Fruit fly (Drosophila melanogaster) whole organism, embryonic: ENCODE results near the gene p115.

ENCODE experiments used
- Adf1 ChIP-seq: fragments of 200-800 bp; sonication (Bioruptor generic); IDR thresholded peaks from 2 replicates; pipeline ENCODE4 v1.3.6; 2022; ENCODE audit warnings: missing biosample characterization, missing genetic modification characterization
- BEAF-32 ChIP-seq: fragments of 200-800 bp; sonication (Bioruptor generic); optimal IDR thresholded peaks from 3 replicates; lab custom pipeline; 2017; ENCODE audit warnings: missing biosample characterization, missing genetic modification characterization, mild to moderate bottlenecking, moderate library complexity, missing genetic modification reagents
- CG10321 ChIP-seq: fragments of 200-800 bp; sonication (Bioruptor generic); IDR thresholded peaks from 2 replicates; pipeline ENCODE4 v1.3.6; 2022; ENCODE audit warnings: missing biosample characterization, missing genetic modification characterization
- CG12219 ChIP-seq: fragments of 200-800 bp; sonication (Bioruptor generic); optimal IDR thresholded peaks from 3 replicates; lab custom pipeline; 2018; ENCODE audit warnings: missing biosample characterization, mild to moderate bottlenecking, missing genetic modification characterization
- CG12236 ChIP-seq: fragments of 200-800 bp; sonication (Bioruptor generic); optimal IDR thresholded peaks from 2 replicates; lab custom pipeline; 2016; ENCODE audit warnings: missing biosample characterization, missing genetic modification characterization
- CG12659 ChIP-seq: fragments of 200-800 bp; sonication (Bioruptor generic); optimal IDR thresholded peaks from 3 replicates; lab custom pipeline; 2017; ENCODE audit warnings: mild to moderate bottlenecking, missing biosample characterization, missing genetic modification reagents, missing genetic modification characterization
- CG14860 ChIP-seq: fragments of 200-800 bp; sonication (Bioruptor generic); IDR thresholded peaks from 3 replicates; pipeline ENCODE4 v1.3.6; 2022; ENCODE audit warnings: missing biosample characterization, missing genetic modification characterization; ENCODE audit not compliant: partially characterized antibody
- CG1602 ChIP-seq: fragments of 200-800 bp; sonication (Bioruptor generic); optimal IDR thresholded peaks from 3 replicates; lab custom pipeline; 2016; ENCODE audit warnings: missing biosample characterization, missing genetic modification characterization
- CG16863 ChIP-seq: fragments of 200-800 bp; sonication (Bioruptor generic); optimal IDR thresholded peaks from 3 replicates; lab custom pipeline; 2016; ENCODE audit warnings: missing biosample characterization, missing genetic modification characterization
- CG17186 ChIP-seq: fragments of 200-800 bp; sonication (Bioruptor generic); optimal IDR thresholded peaks from 3 replicates; lab custom pipeline; 2017; ENCODE audit warnings: missing biosample characterization, missing genetic modification reagents, missing genetic modification characterization
- CG3065 ChIP-seq: fragments of 200-800 bp; sonication (Bioruptor generic); optimal IDR thresholded peaks from 2 replicates; lab custom pipeline; 2016; ENCODE audit warnings: missing biosample characterization, missing genetic modification characterization
- CG31388 ChIP-seq: fragments of 200-800 bp; sonication (Bioruptor generic); optimal IDR thresholded peaks from 2 replicates; lab custom pipeline; 2016; ENCODE audit warnings: missing biosample characterization, missing genetic modification characterization
- CG6791 ChIP-seq: fragments of 200-800 bp; sonication (Bioruptor generic); IDR thresholded peaks from 3 replicates; pipeline ENCODE4 v1.3.6; 2022; ENCODE audit warnings: missing biosample characterization, missing genetic modification characterization; ENCODE audit not compliant: partially characterized antibody
- CG7372 ChIP-seq: fragments of 200-800 bp; sonication (Bioruptor generic); IDR thresholded peaks from 2 replicates; pipeline ENCODE4 v1.3.6; 2022; ENCODE audit warnings: missing biosample characterization, missing genetic modification characterization
- CG7963 ChIP-seq: fragments of 200-800 bp; sonication (Bioruptor generic); IDR thresholded peaks from 3 replicates; pipeline ENCODE4 v1.3.6; 2022; ENCODE audit warnings: missing biosample characterization, missing genetic modification characterization; ENCODE audit not compliant: partially characterized antibody
- CG8089 ChIP-seq: fragments of 200-800 bp; sonication (Bioruptor generic); optimal IDR thresholded peaks from 3 replicates; lab custom pipeline; 2016; ENCODE audit warnings: missing biosample characterization, missing genetic modification characterization
- CG9437 ChIP-seq: fragments of 200-800 bp; sonication (Bioruptor generic); optimal IDR thresholded peaks from 2 replicates; lab custom pipeline; 2018; ENCODE audit warnings: missing biosample characterization, mild to moderate bottlenecking, missing genetic modification characterization
- CHES-1-like ChIP-seq: fragments of 200-800 bp; sonication (Bioruptor generic); optimal IDR thresholded peaks from 2 replicates; lab custom pipeline; 2016; ENCODE audit warnings: missing biosample characterization, missing genetic modification characterization
- Camta ChIP-seq: fragments of 200-800 bp; sonication (Bioruptor generic); optimal IDR thresholded peaks from 2 replicates; lab custom pipeline; 2016; ENCODE audit warnings: missing biosample characterization, missing genetic modification characterization
- D ChIP-seq, 2 experiments: fragments of 200-800 bp in 1 of 2; fragments of >200 bp in 1 of 2; sonication (Bioruptor generic) in 1 of 2; optimal IDR thresholded peaks; 2 replicates in 1 of 2; 3 replicates in 1 of 2; lab custom pipeline; 2017; ENCODE audit warnings: mild to moderate bottlenecking in 1 of 2, missing biosample characterization in 1 of 2, missing genetic modification characterization in 1 of 2, missing genetic modification reagents in 1 of 2
- Dad ChIP-seq: fragments of 200-800 bp; sonication (Bioruptor generic); optimal IDR thresholded peaks from 3 replicates; lab custom pipeline; 2016; ENCODE audit warnings: missing biosample characterization, missing genetic modification characterization
- Dek ChIP-seq: fragments of 200-800 bp; sonication (Bioruptor generic); optimal IDR thresholded peaks from 3 replicates; lab custom pipeline; 2019; ENCODE audit warnings: missing biosample characterization, mild to moderate bottlenecking, missing genetic modification characterization, moderate library complexity
- Doc2 ChIP-seq: fragments of 200-800 bp; sonication (Bioruptor generic); IDR thresholded peaks from 2 replicates; pipeline ENCODE4 v1.3.6; 2022; ENCODE audit warnings: missing biosample characterization, missing genetic modification characterization
- Dref ChIP-seq: fragments of 200-800 bp; sonication (Bioruptor generic); IDR thresholded peaks from 2 replicates; pipeline ENCODE4 v1.3.6; 2022; ENCODE audit warnings: missing biosample characterization, missing genetic modification characterization
- ERR ChIP-seq: fragments of 200-800 bp; sonication (Bioruptor generic); optimal IDR thresholded peaks from 2 replicates; lab custom pipeline; 2016; ENCODE audit warnings: missing biosample characterization, missing genetic modification characterization
- HLH54F ChIP-seq: fragments of 200-800 bp; sonication (Bioruptor generic); optimal IDR thresholded peaks from 3 replicates; lab custom pipeline; 2016; ENCODE audit warnings: missing biosample characterization, missing genetic modification characterization
- Hand ChIP-seq: fragments of 200-800 bp; sonication (Bioruptor generic); optimal IDR thresholded peaks from 2 replicates; lab custom pipeline; 2017; ENCODE audit warnings: mild to moderate bottlenecking, missing biosample characterization, missing genetic modification reagents, missing genetic modification characterization
- Hey ChIP-seq: fragments of 200-800 bp; sonication (Bioruptor generic); optimal IDR thresholded peaks from 3 replicates; lab custom pipeline; 2018; ENCODE audit warnings: missing biosample characterization, mild to moderate bottlenecking, missing genetic modification characterization
- MBD-R2 ChIP-seq: fragments of 200-800 bp; sonication (Bioruptor generic); IDR thresholded peaks from 2 replicates; pipeline ENCODE4 v1.3.6; 2022; ENCODE audit warnings: missing biosample characterization, missing genetic modification characterization
- Nf-YA ChIP-seq: fragments of 200-800 bp; sonication (Bioruptor generic); IDR thresholded peaks from 2 replicates; pipeline ENCODE4 v1.3.6; 2022; ENCODE audit warnings: missing biosample characterization, missing genetic modification characterization
- Ptx1 ChIP-seq: fragments of 200-800 bp; sonication (Bioruptor generic); IDR thresholded peaks from 2 replicates; pipeline ENCODE4 v1.3.6; 2022; ENCODE audit warnings: missing biosample characterization, missing genetic modification characterization
- Scr ChIP-seq: fragments of 200-800 bp; sonication (Bioruptor generic); IDR thresholded peaks from 2 replicates; pipeline ENCODE4 v1.3.6; 2022; ENCODE audit warnings: missing biosample characterization, missing genetic modification characterization; ENCODE audit not compliant: partially characterized antibody
- Taf1 ChIP-seq: fragments of 200-800 bp; sonication (Bioruptor generic); IDR thresholded peaks from 2 replicates; pipeline ENCODE4 v1.3.6; 2022; ENCODE audit warnings: missing biosample characterization, missing genetic modification characterization
- Vsx1 ChIP-seq: fragments of 200-800 bp; sonication (Bioruptor generic); optimal IDR thresholded peaks from 2 replicates; lab custom pipeline; 2017; ENCODE audit warnings: missing biosample characterization, mild to moderate bottlenecking, missing genetic modification characterization, missing genetic modification reagents
- cg ChIP-seq: fragments of 200-800 bp; sonication (Bioruptor generic); optimal IDR thresholded peaks from 3 replicates; lab custom pipeline; 2019; ENCODE audit warnings: missing biosample characterization, mild to moderate bottlenecking, missing genetic modification characterization, moderate library complexity
- dpn ChIP-seq, 2 experiments: fragments of 200-800 bp; sonication (Bioruptor generic); optimal IDR thresholded peaks; 3 replicates each; lab custom pipeline; 2016; ENCODE audit warnings: missing biosample characterization in 2 of 2, missing genetic modification characterization in 2 of 2
- kay ChIP-seq: fragments of 200-800 bp; sonication (Bioruptor generic); optimal IDR thresholded peaks from 2 replicates; lab custom pipeline; 2016; ENCODE audit warnings: missing biosample characterization, missing genetic modification characterization
- pho ChIP-seq: fragments of 200-800 bp; sonication (Bioruptor generic); optimal IDR thresholded peaks from 2 replicates; lab custom pipeline; 2016; ENCODE audit warnings: missing biosample characterization, missing genetic modification characterization
- pros ChIP-seq: fragments of 200-800 bp; sonication (Bioruptor generic); optimal IDR thresholded peaks from 3 replicates; lab custom pipeline; 2019; ENCODE audit warnings: missing biosample characterization, mild to moderate bottlenecking, missing genetic modification characterization, moderate library complexity
- pum ChIP-seq: fragments of 200-800 bp; sonication (Bioruptor generic); optimal IDR thresholded peaks from 2 replicates; lab custom pipeline; 2016; ENCODE audit warnings: missing biosample characterization, missing genetic modification characterization
- pzg ChIP-seq: fragments of 200-800 bp; sonication (Bioruptor generic); optimal IDR thresholded peaks from 3 replicates; lab custom pipeline; 2018; ENCODE audit warnings: missing biosample characterization, mild to moderate bottlenecking, missing genetic modification characterization, moderate library complexity
- rib ChIP-seq: fragments of 200-800 bp; sonication (Bioruptor generic); IDR thresholded peaks from 2 replicates; pipeline ENCODE4 v1.3.6; 2022; ENCODE audit warnings: missing biosample characterization, missing genetic modification characterization
- schlank ChIP-seq: fragments of 200-800 bp; sonication (Bioruptor generic); optimal IDR thresholded peaks from 2 replicates; lab custom pipeline; 2018; ENCODE audit warnings: missing biosample characterization, mild to moderate bottlenecking, missing genetic modification characterization
- sens-2 ChIP-seq: fragments of 200-800 bp; sonication (Bioruptor generic); IDR thresholded peaks from 2 replicates; pipeline ENCODE4 v1.3.6; 2022; ENCODE audit warnings: missing biosample characterization, missing genetic modification characterization
- sisA ChIP-seq: fragments of 200-800 bp; sonication (Bioruptor generic); IDR thresholded peaks from 2 replicates; pipeline ENCODE4 v1.3.6; 2022; ENCODE audit warnings: missing biosample characterization, missing genetic modification characterization
- slbo ChIP-seq: fragments of 200-800 bp; sonication (Bioruptor generic); IDR thresholded peaks from 2 replicates; pipeline ENCODE4 v1.3.6; 2022; ENCODE audit warnings: missing biosample characterization, missing genetic modification characterization
- sqz ChIP-seq: fragments of 200-800 bp; sonication (Bioruptor generic); optimal IDR thresholded peaks from 3 replicates; lab custom pipeline; 2018; ENCODE audit warnings: missing biosample characterization, mild to moderate bottlenecking, missing genetic modification characterization
- tx ChIP-seq: fragments of 200-800 bp; sonication (Bioruptor generic); optimal IDR thresholded peaks from 2 replicates; lab custom pipeline; 2016; ENCODE audit warnings: missing biosample characterization, missing genetic modification characterization
- yki ChIP-seq: fragments of >200 bp; optimal IDR thresholded peaks from 3 replicates; lab custom pipeline; 2018

Gene p115

dm6 chrX:7933210-7933915, 39.5 kb downstream of the p115 start, which contains the start of the genes Dhdds and RpS14a (continued):
- TF ChIP-seq Scr (GFP tag; lab: Robert Waterston, UW) (peak; percentile 88), sens-2 (0 out of 2 replicates have a peak, but pooled peaks have one; percentile 19), CG12659 (peak; percentile 86), ERR (GFP tag; lab: Kevin White, UChicago) (no peak), CG14860 (GFP tag; lab: Robert Waterston, UW) (peak; percentile 48; the same call in 2 of the 3 replicates), CG10321 (GFP tag; lab: Robert Waterston, UW) (no peak), dpn (GFP tag; optimal IDR thresholded peaks at IDR 0.05; lab: Kevin White, UChicago) (peak; percentile 33 to 59), rib (GFP tag; lab: Robert Waterston, UW) (no peak), CHES-1-like (GFP tag; lab: Kevin White, UChicago) (peak; percentile 72), CG16863 (GFP tag; lab: Kevin White, UChicago) (peak; percentile 5), Nf-YA (0 out of 2 replicates have a peak, but pooled peaks have one; percentile 17), pho (GFP tag; lab: Kevin White, UChicago) (peak; percentile 35), CG9437 (peak; percentile 71), schlank (tag; lab: Kevin White, UChicago) (no peak), Camta (GFP tag; lab: Kevin White, UChicago) (peak; percentile 59), pzg (GFP tag; lab: Kevin White, UChicago) (peak; percentile 85), CG7372 (GFP tag; lab: Robert Waterston, UW) (no peak), Hand (no peak), Dref (peak; percentile 73), BEAF-32 (GFP tag; lab: Kevin White, UChicago) (peak; percentile 98), CG12219 (GFP tag; lab: Kevin White, UChicago) (peak; percentile 28), slbo (GFP tag; lab: Robert Waterston, UW) (no peak; the same call in 1 of the 2 replicates), Vsx1 (peak; percentile 54), CG17186 (GFP tag; lab: Kevin White, UChicago) (peak; percentile 61), Dek (tag; lab: Kevin White, UChicago) (no peak), CG3065 (GFP tag; lab: Kevin White, UChicago) (no peak), tx (GFP tag; lab: Kevin White, UChicago) (no peak), sisA (GFP tag; lab: Robert Waterston, UW) (no peak), Doc2 (GFP tag; lab: Robert Waterston, UW) (no peak), MBD-R2 (GFP tag; lab: Robert Waterston, UW) (peak; percentile 49; the same call in 1 of the 2 replicates), Adf1 (GFP tag; lab: Robert Waterston, UW) (no peak), CG6791 (GFP tag; lab: Robert Waterston, UW) (peak; percentile 71; the same call in 2 of the 3 replicates), Dad (GFP tag; lab: Kevin White, UChicago) (peak; percentile 58), kay (no peak), Hey (tag; lab: Kevin White, UChicago) (no peak), yki (lab: Kevin White, UChicago) (peak; percentile 22), pros (GFP tag; lab: Kevin White, UChicago) (no peak), CG1602 (no peak), pum (GFP tag; lab: Kevin White, UChicago) (no peak), CG7963 (GFP tag; lab: Robert Waterston, UW) (peak; percentile 44; the same call in 1 of the 3 replicates), sqz (GFP tag; lab: Kevin White, UChicago) (peak; percentile 36), Taf1 (GFP tag; lab: Robert Waterston, UW) (no peak), CG8089 (GFP tag; lab: Kevin White, UChicago) (peak; percentile 11), Ptx1 (GFP tag; lab: Robert Waterston, UW) (no peak), CG12236 (GFP tag; lab: Kevin White, UChicago) (peak; percentile 41), D (optimal IDR thresholded peaks at IDR 0.05; lab: Kevin White, UChicago) (no peak), D (GFP tag; optimal IDR thresholded peaks at IDR 0.05; lab: Kevin White, UChicago) (peak; percentile 62), HLH54F (GFP tag; lab: Kevin White, UChicago) (peak; percentile 51), CG31388 (GFP tag; lab: Kevin White, UChicago) (no peak), cg (GFP tag; lab: Kevin White, UChicago) (no peak)
